Worm (Caenorhabditis elegans) whole organism, L1 larva: ENCODE data around the gene R07B1.6.

Experiments used
- Y116A8C.19 ChIP-seq: sonication (generic microtip); optimal IDR thresholded peaks from 2 replicates; lab custom pipeline; 2016; ENCODE audit warnings: missing compliant biosample characterization, missing genetic modification characterization, borderline replicate concordance
- ama-1 ChIP-seq: fragments of 150-350 bp; optimal IDR thresholded peaks from 2 replicates; lab custom pipeline; 2014
- ceh-63 ChIP-seq: fragments of 200-800 bp; sonication (Bioruptor generic); optimal IDR thresholded peaks from 2 replicates; lab custom pipeline; 2018; ENCODE audit warnings: mild to moderate bottlenecking, missing genetic modification characterization, missing compliant biosample characterization
- lin-13 ChIP-seq: fragments of 150-350 bp; optimal IDR thresholded peaks from 2 replicates; lab custom pipeline; 2014; ENCODE audit warnings: missing biosample characterization, missing genetic modification reagents, missing genetic modification characterization
- pqm-1 ChIP-seq: sonication (generic microtip); optimal IDR thresholded peaks from 3 replicates; lab custom pipeline; 2017; ENCODE audit warnings: missing biosample characterization, missing genetic modification characterization
- snpc-4 ChIP-seq: fragments of 150-350 bp; optimal IDR thresholded peaks from 2 replicates; lab custom pipeline; 2014; ENCODE audit warnings: missing biosample characterization, missing genetic modification characterization
- sptf-1 ChIP-seq: fragments of 150-350 bp; optimal IDR thresholded peaks from 2 replicates; lab custom pipeline; 2014; ENCODE audit warnings: missing biosample characterization, missing genetic modification characterization
- ztf-4 ChIP-seq: fragments of 150-350 bp; optimal IDR thresholded peaks from 2 replicates; lab custom pipeline; 2014; ENCODE audit warnings: missing biosample characterization, missing genetic modification characterization

DNA sequence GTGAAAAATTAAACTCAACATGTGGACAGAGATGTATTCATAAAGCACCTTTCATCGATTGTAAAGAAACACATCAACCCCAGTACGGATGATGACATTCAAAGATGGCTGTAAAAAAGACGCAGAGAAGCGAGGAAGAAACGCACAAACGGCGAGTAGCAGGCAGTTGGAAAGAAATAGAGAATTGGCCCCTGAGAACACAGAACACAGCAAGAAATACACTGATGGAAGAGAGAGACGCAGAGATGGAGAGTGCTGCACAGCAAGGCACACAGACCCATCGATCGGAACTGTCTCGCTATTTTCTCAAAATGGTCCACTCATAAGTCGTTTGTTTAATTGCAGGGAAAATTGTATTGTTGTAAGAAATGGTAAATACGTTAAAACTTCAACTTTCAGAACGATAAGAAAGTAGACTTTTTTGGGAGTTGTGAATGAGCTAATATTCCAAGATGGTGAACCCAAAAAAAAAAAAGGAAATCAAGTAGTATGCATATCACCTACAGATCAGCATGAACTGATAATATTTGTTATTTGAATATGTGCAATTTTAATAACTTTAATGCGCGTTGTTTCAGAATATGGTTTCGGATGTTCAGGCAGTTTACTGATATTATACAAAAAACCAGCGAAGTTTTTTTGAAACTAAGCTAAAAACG is 43.7 kb upstream of the R07B1.6 start:
- TF ChIP-seq ama-1 (lab: Kevin White, UChicago) = no peak
- no peak for TF ChIP-seq Y116A8C.19
- no peak for TF ChIP-seq sptf-1 (tag; lab: Kevin White, UChicago)
- TF ChIP-seq snpc-4 = no peak
- no peak for TF ChIP-seq pqm-1
- no peak for TF ChIP-seq lin-13 (GFP tag; lab: Kevin White, UChicago)
- TF ChIP-seq ceh-63 (GFP tag; lab: Kevin White, UChicago) = no peak
- no peak for TF ChIP-seq ztf-4 (tag; lab: Kevin White, UChicago)
